Fruit fly (Drosophila melanogaster) whole organism, pupa: ENCODE results near the gene Rab9Fb.
A peak's percentile ranks its signal among the peaks of the same experiment; 100 is the strongest.

Source experiments
- CG10348 ChIP-seq: fragments of 200-800 bp; sonication (Bioruptor generic); IDR thresholded peaks from 2 replicates; pipeline ENCODE4 v1.3.6; 2022; ENCODE audit warnings: missing biosample characterization, missing genetic modification characterization
- CG12605 ChIP-seq: fragments of 200-800 bp; sonication (Bioruptor generic); IDR thresholded peaks from 2 replicates; pipeline ENCODE4 v1.3.6; 2022; ENCODE audit warnings: missing biosample characterization, missing genetic modification characterization
- CG13204 ChIP-seq: fragments of 200-800 bp; sonication (Bioruptor generic); optimal IDR thresholded peaks from 2 replicates; lab custom pipeline; 2018; ENCODE audit warnings: missing biosample characterization, mild to moderate bottlenecking, missing genetic modification characterization, moderate library complexity
- CG14655 ChIP-seq: fragments of 200-800 bp; sonication (Bioruptor generic); optimal IDR thresholded peaks from 3 replicates; lab custom pipeline; 2017; ENCODE audit warnings: mild to moderate bottlenecking, missing biosample characterization, missing genetic modification reagents, missing genetic modification characterization
- CG15710 ChIP-seq: fragments of 200-800 bp; sonication (Bioruptor generic); optimal IDR thresholded peaks from 2 replicates; lab custom pipeline; 2018; ENCODE audit warnings: missing biosample characterization, mild to moderate bottlenecking, missing genetic modification characterization, moderate library complexity
- CG17806 ChIP-seq: fragments of 200-800 bp; sonication (Bioruptor generic); optimal IDR thresholded peaks from 2 replicates; lab custom pipeline; 2018; ENCODE audit warnings: missing biosample characterization, mild to moderate bottlenecking, missing genetic modification characterization, moderate library complexity
- CG32121 ChIP-seq: fragments of 200-800 bp; sonication (Bioruptor generic); IDR thresholded peaks from 2 replicates; pipeline ENCODE4 v1.3.6; 2022; ENCODE audit warnings: missing biosample characterization, missing genetic modification characterization
- CG34367 ChIP-seq: fragments of 200-800 bp; sonication (Bioruptor generic); optimal IDR thresholded peaks from 2 replicates; lab custom pipeline; 2018; ENCODE audit warnings: missing biosample characterization, mild to moderate bottlenecking, missing genetic modification characterization
- CG4496 ChIP-seq: fragments of 200-800 bp; sonication (Bioruptor generic); IDR thresholded peaks from 3 replicates; pipeline ENCODE4 v1.3.6; 2022; ENCODE audit warnings: missing biosample characterization, missing genetic modification characterization
- CG8159 ChIP-seq: fragments of 200-800 bp; sonication (Bioruptor generic); optimal IDR thresholded peaks from 3 replicates; lab custom pipeline; 2018; ENCODE audit warnings: missing biosample characterization, mild to moderate bottlenecking, missing genetic modification characterization, moderate library complexity
- CG8301 ChIP-seq: fragments of 200-800 bp; sonication (Bioruptor generic); optimal IDR thresholded peaks from 2 replicates; lab custom pipeline; 2018; ENCODE audit warnings: missing biosample characterization, mild to moderate bottlenecking, missing genetic modification characterization
- CG9948 ChIP-seq: fragments of 200-800 bp; sonication (Bioruptor generic); optimal IDR thresholded peaks from 2 replicates; lab custom pipeline; 2018; ENCODE audit warnings: missing biosample characterization, mild to moderate bottlenecking, missing genetic modification characterization, moderate library complexity
- D1 ChIP-seq: fragments of 200-800 bp; sonication (Bioruptor generic); optimal IDR thresholded peaks from 2 replicates; lab custom pipeline; 2018; ENCODE audit warnings: missing biosample characterization, mild to moderate bottlenecking, missing genetic modification characterization, moderate library complexity
- EcR ChIP-seq: fragments of 200-800 bp; sonication (Bioruptor generic); optimal IDR thresholded peaks from 3 replicates; lab custom pipeline; 2019; ENCODE audit warnings: missing biosample characterization, missing genetic modification characterization, mild to moderate bottlenecking, moderate library complexity, missing genetic modification reagents
- Ets98B ChIP-seq: fragments of 200-800 bp; sonication (Bioruptor generic); IDR thresholded peaks from 2 replicates; pipeline ENCODE4 v1.3.6; 2022; ENCODE audit warnings: missing biosample characterization, missing genetic modification characterization
- Pif1A ChIP-seq: fragments of 200-800 bp; sonication (Bioruptor generic); optimal IDR thresholded peaks from 3 replicates; lab custom pipeline; 2016; ENCODE audit warnings: missing biosample characterization, missing genetic modification characterization
- Pif1B ChIP-seq: fragments of 200-800 bp; sonication (Bioruptor generic); optimal IDR thresholded peaks from 3 replicates; lab custom pipeline; 2016; ENCODE audit warnings: missing biosample characterization, missing genetic modification characterization
- Snoo ChIP-seq: fragments of 200-800 bp; sonication (Bioruptor generic); optimal IDR thresholded peaks from 3 replicates; lab custom pipeline; 2017; ENCODE audit warnings: missing biosample characterization, mild to moderate bottlenecking, missing genetic modification characterization, inconsistent platforms
- fd96Ca ChIP-seq: fragments of 200-800 bp; sonication (Bioruptor generic); IDR thresholded peaks from 3 replicates; pipeline ENCODE4 v1.3.6; 2022; ENCODE audit warnings: missing biosample characterization, missing genetic modification characterization
- gl ChIP-seq: fragments of 200-800 bp; sonication (Bioruptor generic); optimal IDR thresholded peaks from 2 replicates; lab custom pipeline; 2018; ENCODE audit warnings: missing biosample characterization, mild to moderate bottlenecking, missing genetic modification characterization
- rn ChIP-seq: fragments of 200-800 bp; sonication (Bioruptor generic); IDR thresholded peaks from 2 replicates; pipeline ENCODE4 v1.3.6; 2022; ENCODE audit warnings: missing biosample characterization, missing genetic modification characterization

Rab9Fb gene

DNA sequence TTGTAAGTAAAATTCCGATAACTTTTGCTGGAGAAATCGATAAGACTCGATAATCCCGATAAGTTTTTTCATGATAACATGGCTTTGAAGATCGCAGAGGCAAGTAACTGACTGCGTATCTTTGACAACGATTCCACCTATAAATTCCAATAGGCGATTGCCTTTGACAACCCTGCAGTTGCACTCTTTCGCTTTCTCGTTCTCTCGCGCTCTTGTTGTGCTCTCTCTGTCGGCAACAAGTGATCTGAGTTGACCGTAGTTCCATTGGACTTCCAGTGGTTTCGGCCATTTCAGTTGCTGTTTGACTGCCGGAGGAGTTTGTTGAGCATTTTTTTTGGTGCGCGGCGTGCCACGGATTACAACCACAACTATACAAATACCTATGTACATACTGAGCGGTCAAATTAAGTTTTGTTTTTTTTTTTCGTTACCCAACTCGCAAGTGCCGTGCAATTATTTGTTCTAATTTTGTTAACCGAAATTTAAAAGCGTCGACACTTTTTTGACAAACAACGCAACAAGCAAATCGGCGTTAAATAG, 21.7 kb downstream of the Rab9Fb start, which contains the start of gene Myo10A:
TSS of gene Myo10A (plus strand) at position 288 of the 540 bp plus-strand sequence.
- 0 out of 3 replicates have a peak, but pooled peaks have one; percentile 16 for TF ChIP-seq CG4496
- no peak for TF ChIP-seq CG8301 (tag; lab: Kevin White, UChicago)
- TF ChIP-seq CG17806 (tag; lab: Kevin White, UChicago): no peak

DNA sequence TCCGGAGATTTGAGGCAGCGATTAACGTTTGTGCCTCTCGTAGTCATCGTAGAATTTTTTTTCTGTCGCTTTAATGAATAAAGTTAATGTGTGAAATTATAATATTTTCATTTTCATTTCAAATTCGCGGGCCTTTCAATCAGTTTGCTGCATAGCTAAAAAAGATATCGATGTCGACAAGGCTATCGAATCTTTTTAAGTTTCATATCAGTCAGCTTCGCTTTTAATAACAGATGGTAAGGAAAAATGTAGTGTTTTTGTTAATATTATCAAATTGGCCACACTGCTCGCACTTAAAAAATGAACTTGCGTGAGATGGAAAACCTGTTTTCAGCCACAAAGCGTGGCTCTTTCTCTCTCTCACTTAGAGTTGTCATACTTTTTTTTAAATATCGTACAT, 22.7 kb downstream of the Rab9Fb start:
- no peak for TF ChIP-seq Pif1A
- no peak for TF ChIP-seq CG15710
- TF ChIP-seq Snoo (tag; lab: Kevin White, UChicago): no peak
- no peak for TF ChIP-seq rn (GFP tag; lab: Robert Waterston, UW)
- no peak for TF ChIP-seq CG13204 (GFP tag; lab: Kevin White, UChicago)
- no peak for TF ChIP-seq CG10348 (GFP tag; lab: Robert Waterston, UW)
- TF ChIP-seq gl: no peak
- no peak for TF ChIP-seq CG8159 (tag; lab: Kevin White, UChicago)
- no peak for TF ChIP-seq CG17806 (tag; lab: Kevin White, UChicago)
- no peak for TF ChIP-seq fd96Ca (GFP tag; lab: Robert Waterston, UW)
- TF ChIP-seq D1 (tag; lab: Kevin White, UChicago): no peak
- TF ChIP-seq CG14655 (GFP tag; lab: Kevin White, UChicago): no peak
- no peak for TF ChIP-seq CG34367 (tag; lab: Kevin White, UChicago)
- no peak for TF ChIP-seq EcR (GFP tag; lab: Kevin White, UChicago)
- TF ChIP-seq CG8301 (tag; lab: Kevin White, UChicago): no peak
- TF ChIP-seq CG9948 (tag; lab: Kevin White, UChicago): no peak
- no peak for TF ChIP-seq Ets98B
- no peak for TF ChIP-seq CG12605 (GFP tag; lab: Robert Waterston, UW)
- no peak for TF ChIP-seq CG32121 (GFP tag; lab: Robert Waterston, UW)
- TF ChIP-seq, all 21 proteins: peak for 0

DNA sequence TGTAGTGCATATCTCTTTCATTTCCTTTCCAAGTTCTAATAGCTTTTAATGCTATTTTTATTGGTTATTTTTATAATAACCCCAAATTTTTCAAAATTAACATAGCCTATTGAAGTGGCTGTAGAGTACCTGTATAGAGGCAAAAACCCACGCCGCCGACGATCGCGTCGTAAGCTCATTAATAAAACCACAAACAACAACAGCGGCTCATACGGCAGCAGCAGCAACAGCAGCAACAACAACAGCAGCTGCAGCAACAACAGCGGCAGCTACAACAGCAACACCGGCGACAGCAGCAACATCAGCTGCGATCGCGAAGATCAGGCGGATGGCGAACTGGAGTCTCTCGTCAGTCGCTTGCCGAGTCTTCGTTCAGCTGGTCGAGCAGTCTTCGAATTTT, 25.2 kb downstream of the Rab9Fb start, which contains the start of gene CG2145:
TSS of gene CG2145 (plus strand) at position 290 of the 400 bp plus-strand sequence.
- TF ChIP-seq fd96Ca (GFP tag; lab: Robert Waterston, UW) (peak; percentile 92), rn (GFP tag; lab: Robert Waterston, UW) (no peak), D1 (tag; lab: Kevin White, UChicago) (no peak), Ets98B (peak; percentile 92), CG17806 (tag; lab: Kevin White, UChicago) (peak; percentile 2), Pif1B (GFP tag; lab: Kevin White, UChicago) (peak; percentile 57), Snoo (tag; lab: Kevin White, UChicago) (peak; percentile 31), CG8159 (tag; lab: Kevin White, UChicago) (peak; percentile 29), CG4496 (peak; percentile 86), gl (no peak), CG9948 (tag; lab: Kevin White, UChicago) (no peak), CG10348 (GFP tag; lab: Robert Waterston, UW) (no peak), CG12605 (GFP tag; lab: Robert Waterston, UW) (peak; percentile 67), Pif1A (peak; percentile 13), CG8301 (tag; lab: Kevin White, UChicago) (no peak), EcR (GFP tag; lab: Kevin White, UChicago) (peak; percentile 24), CG13204 (GFP tag; lab: Kevin White, UChicago) (peak; percentile 91), CG14655 (GFP tag; lab: Kevin White, UChicago) (no peak), CG15710 (peak; percentile 18), CG32121 (GFP tag; lab: Robert Waterston, UW) (peak; percentile 86), CG34367 (tag; lab: Kevin White, UChicago) (no peak)

DNA sequence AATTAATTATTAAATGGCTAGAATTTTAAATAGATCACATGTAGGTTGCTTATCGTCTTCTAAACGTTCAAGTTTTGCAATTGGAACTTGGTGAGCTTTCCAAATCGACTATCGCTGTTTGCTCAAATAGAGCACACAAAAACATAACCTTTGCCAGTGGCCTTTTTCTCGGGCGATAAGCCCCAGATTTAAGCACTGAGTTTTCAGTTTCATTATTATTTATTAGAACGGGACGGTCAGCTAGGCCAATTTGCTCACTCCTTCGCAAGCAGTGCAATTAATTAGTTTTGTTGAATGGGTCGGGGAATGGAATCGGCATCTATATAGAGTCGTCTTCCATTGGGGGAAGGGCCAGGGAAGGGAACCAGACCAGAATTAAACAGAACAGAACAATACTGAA, 26.0 kb downstream of the Rab9Fb start:
- TF ChIP-seq fd96Ca (GFP tag; lab: Robert Waterston, UW) (no peak), D1 (tag; lab: Kevin White, UChicago) (no peak), gl (no peak), CG4496 (no peak), CG14655 (GFP tag; lab: Kevin White, UChicago) (no peak), Snoo (tag; lab: Kevin White, UChicago) (no peak), EcR (GFP tag; lab: Kevin White, UChicago) (no peak), CG13204 (GFP tag; lab: Kevin White, UChicago) (no peak), CG17806 (tag; lab: Kevin White, UChicago) (no peak), CG8301 (tag; lab: Kevin White, UChicago) (no peak), Pif1B (GFP tag; lab: Kevin White, UChicago) (no peak), Pif1A (no peak), CG10348 (GFP tag; lab: Robert Waterston, UW) (no peak), CG8159 (tag; lab: Kevin White, UChicago) (no peak), rn (GFP tag; lab: Robert Waterston, UW) (no peak), CG9948 (tag; lab: Kevin White, UChicago) (no peak), CG15710 (no peak), CG34367 (tag; lab: Kevin White, UChicago) (no peak), CG32121 (GFP tag; lab: Robert Waterston, UW) (no peak)

DNA sequence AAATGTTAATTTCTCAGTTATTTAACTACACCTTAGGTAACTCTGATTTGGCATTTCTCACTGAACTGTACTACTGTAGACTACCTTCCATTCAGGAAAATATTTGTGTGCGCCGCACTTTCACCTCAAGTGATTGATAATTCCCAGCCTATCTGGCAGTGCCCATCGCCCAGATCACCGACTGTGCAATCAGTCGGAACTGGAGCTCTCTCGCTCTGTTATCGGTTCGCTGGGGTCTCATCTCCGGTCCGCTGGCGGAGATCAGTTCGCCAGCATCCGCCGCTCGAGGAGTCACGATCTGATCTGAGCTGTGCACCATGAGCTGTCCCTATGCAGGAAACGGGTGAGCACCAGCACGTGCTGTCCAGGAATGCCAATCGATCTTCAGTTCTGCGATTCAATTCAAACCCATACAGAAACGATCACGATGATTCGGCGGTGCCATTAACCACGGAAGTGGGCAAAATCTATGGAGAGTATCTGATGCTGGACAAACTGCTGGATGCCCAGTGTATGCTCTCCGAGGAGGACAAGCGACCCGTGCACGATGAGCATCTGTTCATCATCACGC, 28.5 kb downstream of the Rab9Fb start, which contains the start of gene v:
TSS of gene v (plus strand) at position 262 of the 571 bp plus-strand sequence.
- peak; percentile 51 for TF ChIP-seq CG13204 (GFP tag; lab: Kevin White, UChicago)
- TF ChIP-seq CG8301 (tag; lab: Kevin White, UChicago): no peak
